Worm (Caenorhabditis elegans) whole organism, midembryonic: Measurements from ENCODE around the gene C33D9.8.

Source experiments
- T22C8.4 ChIP-seq: fragments of 200-800 bp; sonication (Bioruptor generic); IDR thresholded peaks from 2 replicates; pipeline ENCODE4 v1.3.6; 2022; ENCODE audit warnings: missing genetic modification characterization, missing compliant biosample characterization
- cog-1 ChIP-seq: sonication (generic microtip); optimal IDR thresholded peaks from 2 replicates; lab custom pipeline; 2016; ENCODE audit warnings: missing genetic modification characterization, missing compliant biosample characterization
- flt-1 ChIP-seq: fragments of 200-800 bp; sonication (Bioruptor generic); IDR thresholded peaks from 2 replicates; pipeline ENCODE4 v1.3.6; 2022; ENCODE audit warnings: missing genetic modification characterization, missing compliant biosample characterization
- klf-2 ChIP-seq: fragments of 200-800 bp; sonication (Bioruptor generic); conservative IDR thresholded peaks from 2 replicates; pipeline ENCODE4 v1.3.6; 2022; ENCODE audit warnings: missing genetic modification reagents, missing genetic modification characterization, missing compliant biosample characterization
- med-1 ChIP-seq: sonication (generic microtip); optimal IDR thresholded peaks from 2 replicates; lab custom pipeline; 2017; ENCODE audit warnings: missing genetic modification characterization, mild to moderate bottlenecking, missing compliant biosample characterization, antibody characterized with exemption, missing genetic modification reagents; ENCODE audit not compliant: insufficient read depth
- ref-1 ChIP-seq: fragments of 200-800 bp; sonication (Bioruptor generic); conservative IDR thresholded peaks from 2 replicates; pipeline ENCODE4 v1.3.6; 2022; ENCODE audit warnings: missing genetic modification reagents, missing genetic modification characterization, missing compliant biosample characterization
- tab-1 ChIP-seq: fragments of 200-800 bp; sonication (Bioruptor generic); IDR thresholded peaks from 2 replicates; pipeline ENCODE4 v1.3.6; 2022; ENCODE audit warnings: missing genetic modification characterization, missing compliant biosample characterization
- ztf-23 ChIP-seq: fragments of 200-800 bp; sonication (Bioruptor generic); IDR thresholded peaks from 2 replicates; pipeline ENCODE4 v1.3.6; 2022; ENCODE audit warnings: missing genetic modification reagents, missing genetic modification characterization, missing compliant biosample characterization
- ztf-29 ChIP-seq: fragments of 200-800 bp; sonication (Bioruptor generic); IDR thresholded peaks from 2 replicates; pipeline ENCODE4 v1.3.6; 2022; ENCODE audit warnings: missing genetic modification reagents, missing genetic modification characterization, missing compliant biosample characterization

C33D9.8 gene

DNA sequence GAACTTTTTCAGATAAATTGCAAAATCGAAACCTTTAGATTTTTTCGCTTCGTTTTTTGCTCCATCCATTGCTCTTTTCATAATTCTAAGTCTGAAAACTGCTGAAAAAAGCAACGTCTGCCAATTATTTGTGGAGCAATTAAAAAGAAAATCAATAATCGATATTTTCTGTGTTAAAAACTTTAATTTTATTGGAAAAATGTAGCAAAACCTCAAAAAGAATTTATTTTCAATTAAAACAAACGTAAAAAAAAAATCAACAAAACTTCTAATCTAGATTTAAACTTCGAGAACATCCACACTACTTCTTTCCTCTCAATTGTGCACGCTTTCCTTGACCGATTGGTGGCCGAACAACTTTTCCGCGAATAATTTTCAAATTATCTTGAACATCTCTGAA, 47.3 kb downstream of the C33D9.8 start, which contains the start of gene F21D5.5:
F21D5.5 (minus strand) TSS at position 101 of the 400 bp plus-strand sequence.
- TF ChIP-seq ztf-29 (no peak), tab-1 (no peak), ztf-23 (GFP tag; lab: Robert Waterston, UW) (no peak), ref-1 (no peak), T22C8.4 (GFP tag; lab: Robert Waterston, UW) (no peak), klf-2 (GFP tag; lab: Robert Waterston, UW) (no peak), med-1 (no peak), flt-1 (GFP tag; lab: Robert Waterston, UW) (no peak), cog-1 (tag; lab: Kevin White, UChicago) (no peak)

ce11 chrIV:8737787-8738186, 48.8 kb downstream of the C33D9.8 start, which contains the start of gene F21D5.4:
Gene F21D5.4 (plus strand): TSS chrIV:8738087.
- TF ChIP-seq ztf-23 (GFP tag; lab: Robert Waterston, UW) (no peak), T22C8.4 (GFP tag; lab: Robert Waterston, UW) (no peak), tab-1 (no peak), ref-1 (no peak), med-1 (no peak), ztf-29 (no peak), cog-1 (tag; lab: Kevin White, UChicago) (no peak), flt-1 (GFP tag; lab: Robert Waterston, UW) (no peak), klf-2 (GFP tag; lab: Robert Waterston, UW) (no peak)

DNA sequence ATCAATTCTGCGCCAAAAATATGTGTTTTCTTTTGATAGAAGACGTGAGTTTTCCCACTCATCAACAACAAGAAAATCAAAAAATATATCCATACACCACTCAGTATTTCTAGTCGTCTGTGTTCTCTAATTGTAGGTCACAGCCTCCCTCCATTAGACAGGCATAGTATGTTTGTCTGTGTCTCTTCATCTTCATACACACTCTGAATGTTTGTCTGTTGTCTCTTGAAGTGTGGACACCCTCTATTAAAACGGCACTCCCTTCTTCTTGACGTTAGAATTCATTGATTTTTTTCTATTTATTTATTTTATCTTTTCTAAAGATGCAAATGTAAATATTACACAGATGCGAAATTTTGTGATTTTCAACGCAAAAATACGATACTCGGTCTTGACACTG, 49.2 kb downstream of the C33D9.8 start:
- TF ChIP-seq cog-1 (tag; lab: Kevin White, UChicago), result no peak
- no peak for TF ChIP-seq klf-2 (GFP tag; lab: Robert Waterston, UW)
- TF ChIP-seq flt-1 (GFP tag; lab: Robert Waterston, UW), result no peak
- no peak for TF ChIP-seq T22C8.4 (GFP tag; lab: Robert Waterston, UW)
- no peak for TF ChIP-seq ztf-29
- no peak for TF ChIP-seq tab-1
- TF ChIP-seq med-1, result no peak
- TF ChIP-seq ztf-23 (GFP tag; lab: Robert Waterston, UW), result no peak
- TF ChIP-seq ref-1, result no peak
